Worm (Caenorhabditis elegans) whole organism, L1 larva: Measurements from ENCODE around the gene sax-7.

Source experiments
- C34B4.2 ChIP-seq: sonication (generic microtip); optimal IDR thresholded peaks from 2 replicates; lab custom pipeline; 2017; ENCODE audit warnings: mild to moderate bottlenecking, missing genetic modification characterization, missing compliant biosample characterization
- Y116A8C.19 ChIP-seq: sonication (generic microtip); optimal IDR thresholded peaks from 2 replicates; lab custom pipeline; 2016; ENCODE audit warnings: missing compliant biosample characterization, missing genetic modification characterization, borderline replicate concordance
- alr-1 ChIP-seq: fragments of 200-800 bp; sonication (Bioruptor generic); optimal IDR thresholded peaks from 2 replicates; lab custom pipeline; 2018; ENCODE audit warnings: borderline replicate concordance, mild to moderate bottlenecking, missing genetic modification characterization, missing compliant biosample characterization
- blmp-1 ChIP-seq: fragments of 150-350 bp; optimal IDR thresholded peaks from 2 replicates; lab custom pipeline; 2014; ENCODE audit warnings: missing biosample characterization, missing genetic modification characterization
- ceh-8 ChIP-seq: fragments of 200-800 bp; sonication (Bioruptor generic); optimal IDR thresholded peaks from 2 replicates; lab custom pipeline; 2018; ENCODE audit warnings: mild to moderate bottlenecking, missing genetic modification characterization, moderate library complexity, missing compliant biosample characterization
- ceh-82 ChIP-seq, 3 experiments: fragments of 150-350 bp in 1 of 3; sonication (generic microtip) in 2 of 3; optimal IDR thresholded peaks; 2 replicates each; lab custom pipeline; 2014 to 2017; ENCODE audit warnings: missing biosample characterization in 3 of 3, missing genetic modification characterization in 3 of 3
- ceh-90 ChIP-seq: sonication (generic microtip); optimal IDR thresholded peaks from 2 replicates; lab custom pipeline; 2016; ENCODE audit warnings: missing genetic modification characterization, missing compliant biosample characterization
- ces-1 ChIP-seq: fragments of 150-350 bp; optimal IDR thresholded peaks from 2 replicates; lab custom pipeline; 2014; ENCODE audit warnings: missing biosample characterization, missing genetic modification reagents, missing genetic modification characterization
- efl-1 ChIP-seq, 4 experiments: fragments of 150-350 bp; optimal IDR thresholded peaks in 3 of 4; peaks in 1 of 4; 1 replicate in 1 of 4; 2 replicates in 3 of 4; lab custom pipeline; 2014; ENCODE audit warnings: missing biosample characterization in 2 of 4, missing genetic modification characterization in 2 of 4, missing genetic modification reagents in 2 of 4
- elt-2 ChIP-seq: sonication (generic microtip); optimal IDR thresholded peaks from 2 replicates; lab custom pipeline; 2016; ENCODE audit warnings: missing genetic modification characterization, mild to moderate bottlenecking, inconsistent platforms, missing compliant biosample characterization, missing genetic modification reagents
- ets-5 ChIP-seq: fragments of 200-800 bp; sonication (Bioruptor generic); IDR thresholded peaks from 2 replicates; pipeline ENCODE4 v1.3.6; 2022; ENCODE audit warnings: missing genetic modification characterization, missing compliant biosample characterization
- fkh-10 ChIP-seq: sonication (generic microtip); optimal IDR thresholded peaks from 2 replicates; lab custom pipeline; 2017; ENCODE audit warnings: missing biosample characterization, missing genetic modification reagents, missing genetic modification characterization
- fkh-4 ChIP-seq: sonication (generic microtip); optimal IDR thresholded peaks from 2 replicates; lab custom pipeline; 2016; ENCODE audit warnings: missing compliant biosample characterization, missing genetic modification characterization, borderline replicate concordance
- fkh-8 ChIP-seq: sonication (generic microtip); optimal IDR thresholded peaks from 2 replicates; lab custom pipeline; 2016; ENCODE audit warnings: mild to moderate bottlenecking, missing genetic modification characterization, missing compliant biosample characterization
- fos-1 ChIP-seq: fragments of 150-350 bp; optimal IDR thresholded peaks from 2 replicates; lab custom pipeline; 2014; ENCODE audit warnings: missing biosample characterization, missing genetic modification characterization
- grh-1 ChIP-seq: fragments of 200-800 bp; sonication (Bioruptor generic); IDR thresholded peaks from 2 replicates; pipeline ENCODE4 v1.3.6; 2022; ENCODE audit warnings: missing genetic modification reagents, missing genetic modification characterization, missing compliant biosample characterization
- hlh-17 ChIP-seq: fragments of 200-800 bp; sonication (Bioruptor generic); optimal IDR thresholded peaks from 2 replicates; lab custom pipeline; 2018; ENCODE audit warnings: missing genetic modification characterization, mild to moderate bottlenecking, missing compliant biosample characterization, moderate library complexity, borderline replicate concordance
- hlh-4 ChIP-seq: sonication (generic microtip); optimal IDR thresholded peaks from 2 replicates; lab custom pipeline; 2016; ENCODE audit warnings: mild to moderate bottlenecking, missing genetic modification characterization, missing compliant biosample characterization
- hpl-2 ChIP-seq: fragments of 150-350 bp; optimal IDR thresholded peaks from 2 replicates; lab custom pipeline; 2014; ENCODE audit warnings: missing biosample characterization, missing genetic modification reagents, missing genetic modification characterization
- irx-1 ChIP-seq: sonication (generic microtip); optimal IDR thresholded peaks from 2 replicates; lab custom pipeline; 2016; ENCODE audit warnings: missing genetic modification characterization, missing compliant biosample characterization
- isw-1 ChIP-seq: fragments of 200-800 bp; sonication (Bioruptor generic); IDR thresholded peaks from 2 replicates; pipeline ENCODE4 v1.3.6; 2022; ENCODE audit warnings: missing genetic modification characterization, missing compliant biosample characterization
- jun-1 ChIP-seq: fragments of 150-350 bp; optimal IDR thresholded peaks from 2 replicates; lab custom pipeline; 2014; ENCODE audit warnings: missing biosample characterization, missing genetic modification reagents, missing genetic modification characterization
- lin-14 ChIP-seq: fragments of 200-800 bp; sonication (Bioruptor generic); optimal IDR thresholded peaks from 2 replicates; lab custom pipeline; 2018; ENCODE audit warnings: mild to moderate bottlenecking, missing genetic modification characterization, moderate library complexity, missing compliant biosample characterization
- lin-15B ChIP-seq: fragments of 150-350 bp; sonication (generic microtip); optimal IDR thresholded peaks from 3 replicates; lab custom pipeline; 2014; ENCODE audit warnings: missing biosample characterization, missing genetic modification characterization
- lin-35 ChIP-seq, 2 experiments: fragments of 150-350 bp; optimal IDR thresholded peaks; 2 replicates each; lab custom pipeline; 2014; ENCODE audit warnings: missing biosample characterization in 2 of 2, missing genetic modification characterization in 2 of 2, missing genetic modification reagents in 2 of 2
- lin-39 ChIP-seq: fragments of 150-350 bp; optimal IDR thresholded peaks from 2 replicates; lab custom pipeline; 2014; ENCODE audit warnings: missing biosample characterization, missing genetic modification reagents, missing genetic modification characterization
- lsy-2 ChIP-seq, 2 experiments: fragments of 150-350 bp; optimal IDR thresholded peaks; 2 replicates each; lab custom pipeline; 2014; ENCODE audit warnings: missing biosample characterization in 2 of 2, missing genetic modification characterization in 2 of 2
- mef-2 ChIP-seq: fragments of 150-350 bp; optimal IDR thresholded peaks from 2 replicates; lab custom pipeline; 2014; ENCODE audit warnings: missing biosample characterization, missing genetic modification characterization
- mep-1 ChIP-seq: fragments of 150-350 bp; optimal IDR thresholded peaks from 2 replicates; lab custom pipeline; 2014; ENCODE audit warnings: missing biosample characterization, missing genetic modification characterization
- nhr-12 ChIP-seq: sonication (generic microtip); optimal IDR thresholded peaks from 2 replicates; lab custom pipeline; 2017; ENCODE audit warnings: missing biosample characterization, missing genetic modification characterization
- nhr-19 ChIP-seq: fragments of 200-800 bp; sonication (Bioruptor generic); conservative IDR thresholded peaks from 2 replicates; pipeline ENCODE4 v1.3.6; 2022; ENCODE audit warnings: missing genetic modification characterization, missing compliant biosample characterization
- nhr-20 ChIP-seq: sonication (generic microtip); optimal IDR thresholded peaks from 2 replicates; lab custom pipeline; 2016; ENCODE audit warnings: mild to moderate bottlenecking, missing genetic modification characterization, missing compliant biosample characterization
- nhr-47 ChIP-seq: sonication (generic microtip); optimal IDR thresholded peaks from 2 replicates; lab custom pipeline; 2016; ENCODE audit warnings: mild to moderate bottlenecking, missing genetic modification characterization, moderate library complexity, missing compliant biosample characterization
- nhr-71 ChIP-seq: sonication (generic microtip); optimal IDR thresholded peaks from 2 replicates; lab custom pipeline; 2016; ENCODE audit warnings: mild to moderate bottlenecking, missing genetic modification characterization, moderate library complexity, missing compliant biosample characterization
- nhr-76 ChIP-seq: sonication (generic microtip); optimal IDR thresholded peaks from 2 replicates; lab custom pipeline; 2017; ENCODE audit warnings: missing biosample characterization, missing genetic modification characterization
- nhr-85 ChIP-seq: sonication (generic microtip); peaks from one replicate; lab custom pipeline; 2016; ENCODE audit warnings: missing genetic modification characterization, inconsistent platforms, missing compliant biosample characterization
- pax-3 ChIP-seq: fragments of 200-800 bp; sonication (Bioruptor generic); optimal IDR thresholded peaks from 2 replicates; lab custom pipeline; 2018; ENCODE audit warnings: mild to moderate bottlenecking, missing genetic modification characterization, moderate library complexity, missing compliant biosample characterization
- pqm-1 ChIP-seq: sonication (generic microtip); optimal IDR thresholded peaks from 3 replicates; lab custom pipeline; 2017; ENCODE audit warnings: missing biosample characterization, missing genetic modification characterization
- skn-1 ChIP-seq: fragments of 150-350 bp; optimal IDR thresholded peaks from 2 replicates; lab custom pipeline; 2014; ENCODE audit warnings: missing biosample characterization, missing genetic modification characterization
- snu-23 ChIP-seq: sonication (generic microtip); optimal IDR thresholded peaks from 2 replicates; lab custom pipeline; 2016; ENCODE audit warnings: missing genetic modification characterization, missing compliant biosample characterization
- sox-4 ChIP-seq: sonication (generic microtip); optimal IDR thresholded peaks from 2 replicates; lab custom pipeline; 2016; ENCODE audit warnings: missing genetic modification characterization, missing compliant biosample characterization
- sptf-1 ChIP-seq: fragments of 150-350 bp; optimal IDR thresholded peaks from 2 replicates; lab custom pipeline; 2014; ENCODE audit warnings: missing biosample characterization, missing genetic modification characterization
- tbx-2 ChIP-seq: sonication (generic microtip); optimal IDR thresholded peaks from 2 replicates; lab custom pipeline; 2016; ENCODE audit warnings: missing genetic modification characterization, missing compliant biosample characterization
- tlp-1 ChIP-seq: fragments of 150-350 bp; optimal IDR thresholded peaks from 2 replicates; lab custom pipeline; 2014; ENCODE audit warnings: missing biosample characterization, missing genetic modification characterization
- unc-130 ChIP-seq: fragments of 150-350 bp; optimal IDR thresholded peaks from 2 replicates; lab custom pipeline; 2017; ENCODE audit warnings: missing biosample characterization, missing genetic modification characterization, inconsistent platforms
- unc-30 ChIP-seq: sonication (generic microtip); optimal IDR thresholded peaks from 2 replicates; lab custom pipeline; 2017; ENCODE audit warnings: missing biosample characterization, missing genetic modification characterization
- unc-62 ChIP-seq: fragments of 150-350 bp; optimal IDR thresholded peaks from 2 replicates; lab custom pipeline; 2014; ENCODE audit warnings: missing biosample characterization, missing genetic modification reagents, missing genetic modification characterization
- unc-98 ChIP-seq: fragments of 200-800 bp; sonication (Bioruptor generic); IDR thresholded peaks from 2 replicates; pipeline ENCODE4 v1.3.6; 2022; ENCODE audit warnings: missing genetic modification characterization, missing compliant biosample characterization
- vab-15 ChIP-seq: sonication (generic microtip); optimal IDR thresholded peaks from 2 replicates; lab custom pipeline; 2017; ENCODE audit warnings: missing genotype, mild to moderate bottlenecking, missing genetic modification characterization, missing compliant biosample characterization
- xbp-1 ChIP-seq: sonication (generic microtip); optimal IDR thresholded peaks from 2 replicates; lab custom pipeline; 2016; ENCODE audit warnings: missing genetic modification characterization, missing compliant biosample characterization
- zip-4 ChIP-seq: fragments of 200-800 bp; sonication (Bioruptor generic); optimal IDR thresholded peaks from 2 replicates; lab custom pipeline; 2018; ENCODE audit warnings: mild to moderate bottlenecking, missing genetic modification characterization, moderate library complexity, missing compliant biosample characterization
- ztf-4 ChIP-seq: fragments of 150-350 bp; optimal IDR thresholded peaks from 2 replicates; lab custom pipeline; 2014; ENCODE audit warnings: missing biosample characterization, missing genetic modification characterization

sax-7 gene

ce11 chrIV:8032135-8032915, 30.1 kb upstream of the sax-7 start:
- TF ChIP-seq elt-2 (tag; lab: Kevin White, UChicago) = peak; percentile 97
- no peak for TF ChIP-seq mep-1 (tag; lab: Kevin White, UChicago)
- peak; percentile 12 for TF ChIP-seq lin-14 (GFP tag; lab: Kevin White, UChicago)
- no peak for TF ChIP-seq nhr-76
- TF ChIP-seq nhr-19 (GFP tag; lab: Robert Waterston, UW) = no peak
- no peak for TF ChIP-seq lsy-2 (tag; optimal IDR thresholded peaks at IDR 0.05; lab: Kevin White, UChicago)
- TF ChIP-seq ceh-82 (tag; optimal IDR thresholded peaks at IDR 0.05; lab: Kevin White, UChicago) = no peak
- no peak for TF ChIP-seq skn-1 (tag; lab: Kevin White, UChicago)
- TF ChIP-seq lin-15B (tag; lab: Kevin White, UChicago) = no peak
- TF ChIP-seq nhr-20 = peak; percentile 7
- peak; percentile 10 for TF ChIP-seq nhr-85 (tag; lab: Kevin White, UChicago)
- no peak for TF ChIP-seq ets-5 (GFP tag; lab: Robert Waterston, UW)
- TF ChIP-seq hlh-17 (GFP tag; lab: Kevin White, UChicago) = no peak
- TF ChIP-seq tlp-1 (tag; lab: Kevin White, UChicago) = no peak
- TF ChIP-seq snu-23 (GFP tag; lab: Kevin White, UChicago) = no peak
- no peak for TF ChIP-seq fos-1 (tag; lab: Kevin White, UChicago)
- TF ChIP-seq C34B4.2 (tag; lab: Kevin White, UChicago) = no peak
- TF ChIP-seq fkh-4 (tag; lab: Kevin White, UChicago) = no peak
- TF ChIP-seq efl-1 (optimal IDR thresholded peaks at IDR 0.05; lab: Kevin White, UChicago) = no peak
- TF ChIP-seq efl-1 (GFP tag; optimal IDR thresholded peaks at IDR 0.05 in 1 of 2; lab: Kevin White, UChicago) = peak in 1 of 2 experiments; percentile 71
- TF ChIP-seq pax-3 = no peak
- no peak for TF ChIP-seq ceh-8
- no peak for TF ChIP-seq hpl-2 (GFP tag; lab: Kevin White, UChicago)
- TF ChIP-seq xbp-1 (tag; lab: Kevin White, UChicago) = no peak
- no peak for TF ChIP-seq lin-35 (GFP tag; optimal IDR thresholded peaks at IDR 0.05; lab: Kevin White, UChicago)
- no peak for TF ChIP-seq nhr-12
- TF ChIP-seq irx-1 = no peak
- TF ChIP-seq hlh-4 = no peak
- TF ChIP-seq ces-1 = no peak
- no peak for TF ChIP-seq unc-30 (tag; lab: Kevin White, UChicago)
- TF ChIP-seq vab-15 (tag; lab: Kevin White, UChicago) = no peak
- no peak for TF ChIP-seq zip-4 (GFP tag; lab: Kevin White, UChicago)
- no peak for TF ChIP-seq grh-1
- TF ChIP-seq fkh-8 (tag; lab: Kevin White, UChicago) = no peak
- TF ChIP-seq ztf-4 (tag; lab: Kevin White, UChicago) = no peak
- no peak for TF ChIP-seq Y116A8C.19 (tag; lab: Kevin White, UChicago)
- TF ChIP-seq nhr-71 (tag; lab: Kevin White, UChicago) = peak; percentile 42
- TF ChIP-seq alr-1 (tag; lab: Kevin White, UChicago) = no peak
- TF ChIP-seq unc-98 (GFP tag; lab: Robert Waterston, UW) = no peak
- TF ChIP-seq lin-39 (tag; lab: Kevin White, UChicago) = no peak
- TF ChIP-seq fkh-10 (GFP tag; lab: Kevin White, UChicago) = no peak
- no peak for TF ChIP-seq nhr-47
- TF ChIP-seq isw-1 (GFP tag; lab: Robert Waterston, UW) = no peak
- no peak for TF ChIP-seq ceh-90 (tag; lab: Kevin White, UChicago)
- no peak for TF ChIP-seq unc-62 (GFP tag; lab: Kevin White, UChicago)
- TF ChIP-seq sptf-1 (tag; lab: Kevin White, UChicago) = no peak
- TF ChIP-seq blmp-1 = peak; percentile 5
- no peak for TF ChIP-seq tbx-2 (tag; lab: Kevin White, UChicago)
- TF ChIP-seq mef-2 (tag; lab: Kevin White, UChicago) = no peak
- no peak for TF ChIP-seq unc-130 (tag; lab: Kevin White, UChicago)
- no peak for TF ChIP-seq sox-4 (tag; lab: Kevin White, UChicago)
- TF ChIP-seq jun-1 (tag; lab: Kevin White, UChicago) = peak; percentile 14
- peak; percentile 83 for TF ChIP-seq pqm-1 (tag; lab: Kevin White, UChicago)
